Worm (Caenorhabditis elegans) whole organism, young adult: Measurements from ENCODE around the gene unc-32.
"Not testable (repeated sequence)": the region's sequence is repeated elsewhere in the genome, so short reads cannot be mapped to it uniquely, and the experiment has no call there.

Experiments
- C17E4.6 ChIP-seq: fragments of 200-800 bp; sonication (Bioruptor generic); IDR thresholded peaks from 2 replicates; pipeline ENCODE4 v1.3.6; 2022; ENCODE audit warnings: missing genetic modification reagents, missing genetic modification characterization, missing compliant biosample characterization
- D2030.7 ChIP-seq: fragments of 200-800 bp; sonication (Bioruptor generic); IDR thresholded peaks from 2 replicates; pipeline ENCODE4 v1.3.6; 2022; ENCODE audit warnings: missing genetic modification reagents, missing genetic modification characterization, missing compliant biosample characterization
- F10E7.11 ChIP-seq: sonication (generic microtip); optimal IDR thresholded peaks from 2 replicates; lab custom pipeline; 2017; ENCODE audit warnings: mild to moderate bottlenecking, missing genetic modification characterization, moderate library complexity, missing compliant biosample characterization
- F33H1.4 ChIP-seq: fragments of 200-800 bp; sonication (Bioruptor generic); IDR thresholded peaks from 2 replicates; pipeline ENCODE4 v1.3.6; 2022; ENCODE audit warnings: missing genetic modification reagents, missing genetic modification characterization, missing compliant biosample characterization
- F39B2.1 ChIP-seq: fragments of 200-800 bp; sonication (Bioruptor generic); IDR thresholded peaks from 2 replicates; pipeline ENCODE4 v1.3.6; 2022; ENCODE audit warnings: missing genetic modification reagents, missing genetic modification characterization, missing compliant biosample characterization
- T26A5.8 ChIP-seq: sonication (generic microtip); optimal IDR thresholded peaks from 2 replicates; lab custom pipeline; 2016; ENCODE audit warnings: missing genetic modification characterization, missing compliant biosample characterization
- Y53G8AR.9 ChIP-seq: fragments of 200-800 bp; sonication (Bioruptor generic); conservative IDR thresholded peaks from 2 replicates; pipeline ENCODE4 v1.3.6; 2022; ENCODE audit warnings: missing genetic modification reagents, missing genetic modification characterization, missing compliant biosample characterization
- Y56A3A.18 ChIP-seq: fragments of 200-800 bp; sonication (Bioruptor generic); IDR thresholded peaks from 2 replicates; pipeline ENCODE4 v1.3.6; 2022; ENCODE audit warnings: missing genetic modification reagents, missing genetic modification characterization, missing compliant biosample characterization
- aptf-2 ChIP-seq: fragments of 200-800 bp; sonication (Bioruptor generic); conservative IDR thresholded peaks from 2 replicates; pipeline ENCODE4 v1.3.6; 2022; ENCODE audit warnings: missing genetic modification reagents, missing genetic modification characterization, missing compliant biosample characterization
- aptf-3 ChIP-seq: fragments of 200-800 bp; sonication (Bioruptor generic); IDR thresholded peaks from 2 replicates; pipeline ENCODE4 v1.3.6; 2022; ENCODE audit warnings: missing genetic modification characterization, missing compliant biosample characterization
- athp-1 ChIP-seq: sonication (generic microtip); optimal IDR thresholded peaks from 2 replicates; lab custom pipeline; 2017; ENCODE audit warnings: mild to moderate bottlenecking, missing genetic modification characterization, missing compliant biosample characterization
- bed-1 ChIP-seq: fragments of 200-800 bp; sonication (Bioruptor generic); IDR thresholded peaks from 2 replicates; pipeline ENCODE4 v1.3.6; 2022; ENCODE audit warnings: missing genetic modification reagents, missing genetic modification characterization, missing compliant biosample characterization
- cebp-1 ChIP-seq, 2 experiments: fragments of 200-800 bp in 1 of 2; sonication (Bioruptor generic) in 1 of 2; sonication (generic microtip) in 1 of 2; IDR thresholded peaks in 1 of 2; optimal IDR thresholded peaks in 1 of 2; 2 replicates each; pipeline versions ENCODE4 v1.3.6 to Lab custom; 2017 to 2022; ENCODE audit warnings: missing compliant biosample characterization in 2 of 2, missing genetic modification characterization in 2 of 2, mild to moderate bottlenecking in 1 of 2, missing genetic modification reagents in 1 of 2, moderate library complexity in 1 of 2
- ceh-79 ChIP-seq: sonication (generic microtip); optimal IDR thresholded peaks from 2 replicates; lab custom pipeline; 2017; ENCODE audit warnings: mild to moderate bottlenecking, missing genetic modification characterization, missing compliant biosample characterization
- chd-7 ChIP-seq: sonication (generic microtip); optimal IDR thresholded peaks from 2 replicates; lab custom pipeline; 2016; ENCODE audit warnings: mild to moderate bottlenecking, missing genetic modification characterization, moderate library complexity, missing compliant biosample characterization
- dox-1 ChIP-seq: fragments of 200-800 bp; sonication (Bioruptor generic); IDR thresholded peaks from 2 replicates; pipeline ENCODE4 v1.3.6; 2022; ENCODE audit warnings: missing genetic modification reagents, missing genetic modification characterization, missing compliant biosample characterization
- egl-18 ChIP-seq: fragments of 200-800 bp; sonication (Bioruptor generic); IDR thresholded peaks from 2 replicates; pipeline ENCODE4 v1.3.6; 2022; ENCODE audit warnings: missing genetic modification reagents, missing genetic modification characterization, missing compliant biosample characterization
- egl-44 ChIP-seq: fragments of 200-800 bp; sonication (Bioruptor generic); IDR thresholded peaks from 2 replicates; pipeline ENCODE4 v1.3.6; 2022; ENCODE audit warnings: missing genetic modification reagents, missing genetic modification characterization, missing compliant biosample characterization
- ekl-4 ChIP-seq: fragments of 200-800 bp; sonication (Bioruptor generic); IDR thresholded peaks from 2 replicates; pipeline ENCODE4 v1.3.6; 2022; ENCODE audit warnings: missing genetic modification reagents, missing genetic modification characterization, missing compliant biosample characterization
- gei-17 ChIP-seq: fragments of 200-800 bp; sonication (Bioruptor generic); optimal IDR thresholded peaks from 2 replicates; lab custom pipeline; 2018; ENCODE audit warnings: mild to moderate bottlenecking, missing genetic modification characterization, missing compliant biosample characterization
- hlh-12 ChIP-seq: sonication (generic microtip); optimal IDR thresholded peaks from 2 replicates; lab custom pipeline; 2016; ENCODE audit warnings: missing genetic modification characterization, missing compliant biosample characterization
- hmg-1.2 ChIP-seq: fragments of 200-800 bp; sonication (Bioruptor generic); IDR thresholded peaks from 2 replicates; pipeline ENCODE4 v1.3.6; 2022; ENCODE audit warnings: missing genetic modification reagents, missing genetic modification characterization, missing compliant biosample characterization
- hsf-1 ChIP-seq: fragments of 200-800 bp; sonication (Bioruptor generic); IDR thresholded peaks from 2 replicates; pipeline ENCODE4 v1.3.6; 2022; ENCODE audit warnings: missing genetic modification reagents, missing genetic modification characterization, missing compliant biosample characterization
- let-607 ChIP-seq, 2 experiments: fragments of 200-800 bp in 1 of 2; sonication (Bioruptor generic) in 1 of 2; sonication (generic microtip) in 1 of 2; optimal IDR thresholded peaks; 2 replicates each; lab custom pipeline; 2016 to 2018; ENCODE audit warnings: mild to moderate bottlenecking in 2 of 2, missing compliant biosample characterization in 2 of 2, missing genetic modification characterization in 2 of 2, moderate library complexity in 2 of 2, missing genotype in 1 of 2
- lin-35 ChIP-seq, 3 experiments: fragments of 150-350 bp in 2 of 3; sonication (generic microtip) in 1 of 3; optimal IDR thresholded peaks; 2 replicates each; lab custom pipeline; 2014 to 2018; ENCODE audit warnings: missing biosample characterization in 3 of 3, missing genetic modification characterization in 3 of 3, missing genetic modification reagents in 3 of 3
- lin-54 ChIP-seq: fragments of 200-800 bp; sonication (Bioruptor generic); optimal IDR thresholded peaks from 2 replicates; lab custom pipeline; 2018; ENCODE audit warnings: mild to moderate bottlenecking, missing genetic modification characterization, missing compliant biosample characterization
- lsl-1 ChIP-seq: fragments of 200-800 bp; sonication (Bioruptor generic); optimal IDR thresholded peaks from 2 replicates; lab custom pipeline; 2018; ENCODE audit warnings: mild to moderate bottlenecking, missing genetic modification characterization, moderate library complexity, missing compliant biosample characterization
- madf-3 ChIP-seq: fragments of 200-800 bp; sonication (Bioruptor generic); IDR thresholded peaks from 2 replicates; pipeline ENCODE4 v1.3.6; 2022; ENCODE audit warnings: missing genetic modification reagents, missing genetic modification characterization, missing compliant biosample characterization
- madf-6 ChIP-seq: fragments of 200-800 bp; sonication (Bioruptor generic); IDR thresholded peaks from 2 replicates; pipeline ENCODE4 v1.3.6; 2022; ENCODE audit warnings: missing genetic modification reagents, missing genetic modification characterization, missing compliant biosample characterization
- madf-8 ChIP-seq: fragments of 200-800 bp; sonication (Bioruptor generic); conservative IDR thresholded peaks from 2 replicates; pipeline ENCODE4 v1.3.6; 2022; ENCODE audit warnings: missing genetic modification reagents, missing genetic modification characterization, missing compliant biosample characterization
- mcd-1 ChIP-seq: fragments of 200-800 bp; sonication (Bioruptor generic); IDR thresholded peaks from 2 replicates; pipeline ENCODE4 v1.3.6; 2022; ENCODE audit warnings: missing genetic modification reagents, missing genetic modification characterization, missing compliant biosample characterization
- mes-4 ChIP-seq: sonication (generic microtip); optimal IDR thresholded peaks from 2 replicates; lab custom pipeline; 2016; ENCODE audit warnings: missing genotype, missing genetic modification characterization, missing compliant biosample characterization
- mxl-1 ChIP-seq: sonication (generic microtip); optimal IDR thresholded peaks from 2 replicates; lab custom pipeline; 2016; ENCODE audit warnings: missing genetic modification characterization, missing compliant biosample characterization
- nfyb-1 ChIP-seq: fragments of 200-800 bp; sonication (Bioruptor generic); IDR thresholded peaks from 2 replicates; pipeline ENCODE4 v1.3.6; 2022; ENCODE audit warnings: missing genetic modification reagents, missing genetic modification characterization, missing compliant biosample characterization
- nhr-27 ChIP-seq: fragments of 200-800 bp; sonication (Bioruptor generic); optimal IDR thresholded peaks from 2 replicates; lab custom pipeline; 2018; ENCODE audit warnings: mild to moderate bottlenecking, missing genetic modification characterization, moderate library complexity, missing compliant biosample characterization
- nhr-90 ChIP-seq: sonication (generic microtip); optimal IDR thresholded peaks from 2 replicates; lab custom pipeline; 2016; ENCODE audit warnings: missing genotype, mild to moderate bottlenecking, missing genetic modification characterization, missing compliant biosample characterization
- pbrm-1 ChIP-seq: fragments of 200-800 bp; sonication (Bioruptor generic); IDR thresholded peaks from 2 replicates; pipeline ENCODE4 v1.3.6; 2022; ENCODE audit warnings: missing genetic modification reagents, missing genetic modification characterization, missing compliant biosample characterization
- rcor-1 ChIP-seq: fragments of 200-800 bp; sonication (Bioruptor generic); IDR thresholded peaks from 2 replicates; pipeline ENCODE4 v1.3.6; 2022; ENCODE audit warnings: missing genetic modification reagents, missing genetic modification characterization, missing compliant biosample characterization
- snpc-4 ChIP-seq, 5 experiments: fragments of 150-350 bp in 1 of 5; sonication (generic microtip) in 4 of 5; optimal IDR thresholded peaks; 2 replicates each; lab custom pipeline; 2014 to 2018; ENCODE audit warnings: missing genetic modification characterization in 5 of 5, missing biosample characterization in 3 of 5, antibody characterized with exemption in 2 of 5, mild to moderate bottlenecking in 2 of 5, missing compliant biosample characterization in 2 of 5, missing genotype in 2 of 5, moderate library complexity in 2 of 5, missing genetic modification reagents in 1 of 5
- sptf-2 ChIP-seq: fragments of 200-800 bp; sonication (Bioruptor generic); optimal IDR thresholded peaks from 2 replicates; lab custom pipeline; 2018; ENCODE audit warnings: mild to moderate bottlenecking, missing genetic modification characterization, missing compliant biosample characterization
- tbp1 ChIP-seq: fragments of 200-800 bp; sonication (Bioruptor generic); optimal IDR thresholded peaks from 2 replicates; lab custom pipeline; 2018; ENCODE audit warnings: mild to moderate bottlenecking, missing genetic modification characterization, missing compliant biosample characterization
- zim-3 ChIP-seq: sonication (generic microtip); optimal IDR thresholded peaks from 2 replicates; lab custom pipeline; 2017; ENCODE audit warnings: mild to moderate bottlenecking, missing genetic modification characterization, moderate library complexity, missing compliant biosample characterization
- ztf-25 ChIP-seq: fragments of 200-800 bp; sonication (Bioruptor generic); IDR thresholded peaks from 2 replicates; pipeline ENCODE4 v1.3.6; 2022; ENCODE audit warnings: missing genetic modification reagents, missing genetic modification characterization, missing compliant biosample characterization

The unc-32 gene

DNA sequence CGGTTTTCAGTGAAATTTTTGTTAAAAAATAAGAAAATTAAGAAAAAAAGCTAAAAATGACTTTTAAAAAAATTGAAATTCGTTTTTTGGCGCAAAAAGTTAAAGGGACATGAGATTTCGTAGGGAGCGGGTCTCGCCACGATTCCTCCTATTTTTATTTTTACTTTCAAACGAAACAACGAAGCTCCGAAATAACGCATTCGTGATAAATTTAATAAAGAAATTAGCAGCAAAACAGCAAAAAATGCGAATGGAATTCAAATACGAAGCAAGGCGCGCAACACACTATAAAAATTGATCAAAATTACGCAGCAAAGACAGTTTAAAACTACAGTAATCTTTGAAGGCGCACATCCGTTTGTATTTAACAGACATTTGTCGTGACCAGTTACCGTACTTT lies 5.6 kb upstream of the unc-32 start (continued):
- TF ChIP-seq mes-4, result no peak
- TF ChIP-seq aptf-3, result no peak
- TF ChIP-seq hlh-12, result no peak
- TF ChIP-seq mxl-1 (tag; lab: Kevin White, UChicago), result no peak
- no peak for TF ChIP-seq nhr-90 (tag; lab: Kevin White, UChicago)
- no peak for TF ChIP-seq let-607 (tag; optimal IDR thresholded peaks at IDR 0.05; lab: Kevin White, UChicago)
- peak; percentile 86 for TF ChIP-seq lsl-1
- TF ChIP-seq F33H1.4, result peak; percentile 91
- TF ChIP-seq lin-35 (GFP tag; optimal IDR thresholded peaks at IDR 0.05; lab: Kevin White, UChicago), result peak in 1 of 3 experiments; percentile 1
- TF ChIP-seq gei-17, result no peak
- no peak for TF ChIP-seq T26A5.8
- no peak for TF ChIP-seq ceh-79
- no peak for TF ChIP-seq madf-3
- TF ChIP-seq sptf-2, result no peak
- TF ChIP-seq ztf-25 (GFP tag; lab: Robert Waterston, UW), result no peak
- TF ChIP-seq nhr-27 (tag; lab: Kevin White, UChicago), result no peak
- TF ChIP-seq F10E7.11, result no peak
- TF ChIP-seq zim-3 (tag; lab: Kevin White, UChicago), result no peak
- peak; percentile 33 for TF ChIP-seq athp-1 (tag; lab: Kevin White, UChicago)
- no peak for TF ChIP-seq bed-1 (GFP tag; lab: Robert Waterston, UW)
- TF ChIP-seq Y56A3A.18 (GFP tag; lab: Robert Waterston, UW), result no peak
- TF ChIP-seq madf-8, result peak; percentile 76
- no peak for TF ChIP-seq C17E4.6
- no peak for TF ChIP-seq hsf-1 (GFP tag; lab: Robert Waterston, UW)
- TF ChIP-seq egl-44 (GFP tag; lab: Robert Waterston, UW), result no peak
- TF ChIP-seq egl-18 (GFP tag; lab: Robert Waterston, UW), result no peak
- TF ChIP-seq dox-1 (GFP tag; lab: Robert Waterston, UW), result peak; percentile 48
- no peak for TF ChIP-seq chd-7 (tag; lab: Kevin White, UChicago)

DNA sequence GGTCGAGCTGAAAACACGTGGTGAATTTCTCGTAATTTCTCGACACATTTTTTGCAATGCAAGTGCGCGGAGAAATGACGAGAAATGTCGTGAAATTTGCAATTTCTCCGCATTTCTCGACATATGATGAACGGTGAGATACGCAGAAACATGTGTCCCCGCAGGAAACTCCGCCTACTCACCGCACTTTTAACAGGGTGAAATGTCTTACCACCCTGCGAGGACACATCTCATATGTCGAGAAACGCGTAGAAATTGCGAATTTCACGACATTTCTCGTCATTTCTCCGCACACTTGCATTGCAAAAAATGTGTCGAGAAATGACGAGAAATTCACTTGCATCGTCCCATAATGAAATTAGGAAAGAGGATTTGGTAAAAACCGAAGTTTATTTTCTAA lies 4.3 kb upstream of the unc-32 start:
- TF ChIP-seq madf-6 (peak; percentile 69), F39B2.1 (GFP tag; lab: Robert Waterston, UW) (peak; percentile 99), dox-1 (GFP tag; lab: Robert Waterston, UW) (peak; percentile 81), aptf-2 (peak; percentile 55; the same call in 1 of the 2 replicates), ekl-4 (peak; percentile 79), lin-54 (GFP tag; lab: Kevin White, UChicago) (peak; percentile 21), rcor-1 (GFP tag; lab: Robert Waterston, UW) (peak; percentile 42; the same call in 1 of the 2 replicates), Y53G8AR.9 (GFP tag; lab: Robert Waterston, UW) (0 out of 2 replicates have a peak, but pooled peaks have one; percentile 45), cebp-1 (tag; optimal IDR thresholded peaks at IDR 0.05; lab: Kevin White, UChicago) (peak; percentile 3), mcd-1 (GFP tag; lab: Robert Waterston, UW) (peak; percentile 56), snpc-4 (tag; optimal IDR thresholded peaks at IDR 0.05; lab: Kevin White, UChicago) (peak in 1 of 4 experiments; percentile 39), pbrm-1 (GFP tag; lab: Robert Waterston, UW) (peak; percentile 90), F33H1.4 (peak; percentile 69), hmg-1.2 (0 out of 2 replicates have a peak, but pooled peaks have one; percentile 42), nfyb-1 (GFP tag; lab: Robert Waterston, UW) (0 out of 2 replicates have a peak, but pooled peaks have one; percentile 11), D2030.7 (GFP tag; lab: Robert Waterston, UW) (peak; percentile 39; the same call in 1 of the 2 replicates), tbp1 (peak; percentile 39), lsl-1 (peak; percentile 12)
- not testable (repeated sequence) for TF ChIP-seq cebp-1 (GFP tag; IDR thresholded peaks at IDR 0.05; lab: Robert Waterston, UW); snpc-4 (GFP tag; optimal IDR thresholded peaks at IDR 0.05; lab: Kevin White, UChicago)
